Worm (Caenorhabditis elegans) whole organism, L3 larva: Measurements from ENCODE around the gene F11A5.5.

Source experiments
- ZK546.5 ChIP-seq: sonication (generic microtip); optimal IDR thresholded peaks from 2 replicates; lab custom pipeline; 2017; ENCODE audit warnings: missing biosample characterization, missing genetic modification characterization
- aly-2 ChIP-seq: fragments of 150-350 bp; optimal IDR thresholded peaks from 2 replicates; lab custom pipeline; 2014; ENCODE audit warnings: missing biosample characterization, missing genetic modification characterization
- ama-1 ChIP-seq: fragments of 150-350 bp; optimal IDR thresholded peaks from 2 replicates; lab custom pipeline; 2018
- ceh-28 ChIP-seq: fragments of 150-350 bp; optimal IDR thresholded peaks from 2 replicates; lab custom pipeline; 2014; ENCODE audit warnings: missing biosample characterization, missing genetic modification reagents, missing genetic modification characterization
- ceh-9 ChIP-seq: sonication (generic microtip); optimal IDR thresholded peaks from 2 replicates; lab custom pipeline; 2018; ENCODE audit warnings: missing biosample characterization, missing genetic modification characterization
- daf-12 ChIP-seq: fragments of 150-350 bp; optimal IDR thresholded peaks from 2 replicates; lab custom pipeline; 2014; ENCODE audit warnings: missing biosample characterization, missing genetic modification reagents, missing genetic modification characterization
- egl-5 ChIP-seq: fragments of 150-350 bp; optimal IDR thresholded peaks from 2 replicates; lab custom pipeline; 2017; ENCODE audit warnings: missing biosample characterization, missing genetic modification reagents, missing genetic modification characterization, inconsistent platforms
- elt-1 ChIP-seq: fragments of 150-350 bp; optimal IDR thresholded peaks from 2 replicates; lab custom pipeline; 2014; ENCODE audit warnings: missing biosample characterization, missing genetic modification characterization
- elt-2 ChIP-seq: sonication (generic microtip); optimal IDR thresholded peaks from 2 replicates; lab custom pipeline; 2016; ENCODE audit warnings: missing genetic modification reagents, mild to moderate bottlenecking, missing genetic modification characterization, missing compliant biosample characterization
- elt-3 ChIP-seq, 3 experiments: fragments of 150-350 bp in 1 of 3; sonication (generic microtip) in 2 of 3; optimal IDR thresholded peaks; 2 replicates in 2 of 3; 4 replicates in 1 of 3; lab custom pipeline; 2014 to 2017; ENCODE audit warnings: missing biosample characterization in 3 of 3, missing genetic modification characterization in 3 of 3
- eor-1 ChIP-seq, 2 experiments: fragments of 150-350 bp; optimal IDR thresholded peaks; 2 replicates each; lab custom pipeline; 2014 to 2018; ENCODE audit warnings: missing biosample characterization in 2 of 2, missing genetic modification characterization in 2 of 2
- fkh-10 ChIP-seq: sonication (generic microtip); optimal IDR thresholded peaks from 2 replicates; lab custom pipeline; 2017; ENCODE audit warnings: missing biosample characterization, missing genetic modification reagents, missing genetic modification characterization
- fkh-2 ChIP-seq: fragments of 150-350 bp; optimal IDR thresholded peaks from 2 replicates; lab custom pipeline; 2014; ENCODE audit warnings: missing biosample characterization, missing genetic modification reagents, missing genetic modification characterization
- fos-1 ChIP-seq: fragments of 150-350 bp; optimal IDR thresholded peaks from 2 replicates; lab custom pipeline; 2014; ENCODE audit warnings: missing biosample characterization, missing genetic modification characterization
- lin-15B ChIP-seq: fragments of 150-350 bp; optimal IDR thresholded peaks from 2 replicates; lab custom pipeline; 2014; ENCODE audit warnings: missing biosample characterization, missing genetic modification characterization
- lsy-12 ChIP-seq: sonication (generic microtip); optimal IDR thresholded peaks from 2 replicates; lab custom pipeline; 2016; ENCODE audit warnings: mild to moderate bottlenecking, missing genetic modification characterization, missing compliant biosample characterization
- mdl-1 ChIP-seq: fragments of 150-350 bp; optimal IDR thresholded peaks from 2 replicates; lab custom pipeline; 2014; ENCODE audit warnings: missing biosample characterization, missing genetic modification characterization
- mml-1 ChIP-seq: fragments of 150-350 bp; sonication (generic microtip); optimal IDR thresholded peaks from 3 replicates; lab custom pipeline; 2014; ENCODE audit warnings: missing biosample characterization, missing genetic modification characterization
- nfya-1 ChIP-seq: sonication (generic microtip); optimal IDR thresholded peaks from 2 replicates; lab custom pipeline; 2017; ENCODE audit warnings: missing genetic modification characterization, mild to moderate bottlenecking, missing compliant biosample characterization, antibody characterized with exemption, moderate library complexity; ENCODE audit not compliant: insufficient read depth
- nhr-12 ChIP-seq: fragments of 150-350 bp; optimal IDR thresholded peaks from 2 replicates; lab custom pipeline; 2014; ENCODE audit warnings: missing biosample characterization, missing genetic modification characterization
- nhr-23 ChIP-seq: fragments of 150-350 bp; optimal IDR thresholded peaks from 2 replicates; lab custom pipeline; 2014; ENCODE audit warnings: missing biosample characterization, missing genetic modification reagents, missing genetic modification characterization
- nhr-25 ChIP-seq: sonication (generic microtip); optimal IDR thresholded peaks from 2 replicates; lab custom pipeline; 2017; ENCODE audit warnings: missing biosample characterization, missing genetic modification characterization
- nhr-28 ChIP-seq: fragments of 150-350 bp; optimal IDR thresholded peaks from 2 replicates; lab custom pipeline; 2014; ENCODE audit warnings: missing biosample characterization, missing genetic modification characterization
- nhr-43 ChIP-seq: sonication (generic microtip); optimal IDR thresholded peaks from 2 replicates; lab custom pipeline; 2016; ENCODE audit warnings: mild to moderate bottlenecking, missing genetic modification characterization, missing compliant biosample characterization; ENCODE audit not compliant: poor library complexity, severe bottlenecking
- nhr-67 ChIP-seq: fragments of 150-350 bp; optimal IDR thresholded peaks from 2 replicates; lab custom pipeline; 2014; ENCODE audit warnings: missing biosample characterization, missing genetic modification characterization
- nhr-77 ChIP-seq: fragments of 150-350 bp; optimal IDR thresholded peaks from 2 replicates; lab custom pipeline; 2014; ENCODE audit warnings: missing biosample characterization, missing genetic modification characterization
- pha-4 ChIP-seq: fragments of 150-350 bp; optimal IDR thresholded peaks from 2 replicates; lab custom pipeline; 2014; ENCODE audit warnings: missing biosample characterization, missing genetic modification reagents, missing genetic modification characterization
- pqm-1 ChIP-seq: fragments of 150-350 bp; optimal IDR thresholded peaks from 2 replicates; lab custom pipeline; 2017; ENCODE audit warnings: missing biosample characterization, missing genetic modification characterization, inconsistent platforms
- sea-2 ChIP-seq: fragments of 150-350 bp; sonication (generic microtip); optimal IDR thresholded peaks from 4 replicates; lab custom pipeline; 2014; ENCODE audit warnings: missing biosample characterization, missing genetic modification reagents, missing genetic modification characterization
- skn-1 ChIP-seq: fragments of 150-350 bp; optimal IDR thresholded peaks from 2 replicates; lab custom pipeline; 2014; ENCODE audit warnings: missing biosample characterization, missing genetic modification characterization
- snpc-4 ChIP-seq: fragments of 150-350 bp; optimal IDR thresholded peaks from 2 replicates; lab custom pipeline; 2014; ENCODE audit warnings: missing biosample characterization, missing genetic modification characterization
- tbx-2 ChIP-seq: sonication (generic microtip); optimal IDR thresholded peaks from 2 replicates; lab custom pipeline; 2016; ENCODE audit warnings: mild to moderate bottlenecking, missing genetic modification characterization, missing compliant biosample characterization
- unc-39 ChIP-seq: sonication (generic microtip); optimal IDR thresholded peaks from 4 replicates; lab custom pipeline; 2017; ENCODE audit warnings: missing biosample characterization, missing genetic modification characterization
- ztf-11 ChIP-seq: fragments of 150-350 bp; optimal IDR thresholded peaks from 2 replicates; lab custom pipeline; 2014; ENCODE audit warnings: missing biosample characterization, missing genetic modification characterization
- ztf-4 ChIP-seq: fragments of 150-350 bp; optimal IDR thresholded peaks from 2 replicates; lab custom pipeline; 2014; ENCODE audit warnings: missing biosample characterization, missing genetic modification characterization

F11A5.5 gene

ce11 chrV:16160087-16160486 is 38.0 kb upstream of the F11A5.5 start:
- TF ChIP-seq daf-12 (tag; lab: Kevin White, UChicago) (no peak), elt-2 (tag; lab: Kevin White, UChicago) (peak; percentile 42), pha-4 (tag; lab: Kevin White, UChicago) (peak; percentile 71), pqm-1 (peak; percentile 16), nhr-23 (no peak), sea-2 (GFP tag; lab: Kevin White, UChicago) (no peak), fkh-2 (tag; lab: Kevin White, UChicago) (no peak)

ce11 chrV:16162124-16162735 is 35.9 kb upstream of the F11A5.5 start, which contains the start of the genes str-109 and F10A3.11:
str-109 (minus strand) TSS chrV:16162224.
F10A3.11 (plus strand) TSS chrV:16162685.
- no peak for TF ChIP-seq nhr-25 (tag; lab: Kevin White, UChicago)
- no peak for TF ChIP-seq mml-1 (tag; lab: Kevin White, UChicago)
- TF ChIP-seq fkh-10 (GFP tag; lab: Kevin White, UChicago), result no peak
- no peak for TF ChIP-seq fkh-2 (tag; lab: Kevin White, UChicago)
- no peak for TF ChIP-seq nhr-77
- TF ChIP-seq unc-39, result no peak
- TF ChIP-seq lsy-12 (tag; lab: Kevin White, UChicago), result no peak
- TF ChIP-seq nhr-28, result no peak
- no peak for TF ChIP-seq fos-1 (tag; lab: Kevin White, UChicago)
- TF ChIP-seq nfya-1 (tag; lab: Kevin White, UChicago), result no peak
- no peak for TF ChIP-seq ztf-4 (tag; lab: Kevin White, UChicago)
- TF ChIP-seq elt-2 (tag; lab: Kevin White, UChicago), result no peak
- TF ChIP-seq nhr-43, result no peak
- TF ChIP-seq lin-15B (tag; lab: Kevin White, UChicago), result no peak
- TF ChIP-seq daf-12 (tag; lab: Kevin White, UChicago), result no peak
- TF ChIP-seq elt-1 (tag; lab: Kevin White, UChicago), result no peak
- no peak for TF ChIP-seq eor-1 (tag; optimal IDR thresholded peaks at IDR 0.05; lab: Kevin White, UChicago)
- no peak for TF ChIP-seq ceh-9 (tag; lab: Kevin White, UChicago)
- TF ChIP-seq mdl-1 (tag; lab: Kevin White, UChicago), result no peak
- TF ChIP-seq aly-2 (tag; lab: Kevin White, UChicago), result no peak
- TF ChIP-seq, all 47 proteins: peak for 0

DNA sequence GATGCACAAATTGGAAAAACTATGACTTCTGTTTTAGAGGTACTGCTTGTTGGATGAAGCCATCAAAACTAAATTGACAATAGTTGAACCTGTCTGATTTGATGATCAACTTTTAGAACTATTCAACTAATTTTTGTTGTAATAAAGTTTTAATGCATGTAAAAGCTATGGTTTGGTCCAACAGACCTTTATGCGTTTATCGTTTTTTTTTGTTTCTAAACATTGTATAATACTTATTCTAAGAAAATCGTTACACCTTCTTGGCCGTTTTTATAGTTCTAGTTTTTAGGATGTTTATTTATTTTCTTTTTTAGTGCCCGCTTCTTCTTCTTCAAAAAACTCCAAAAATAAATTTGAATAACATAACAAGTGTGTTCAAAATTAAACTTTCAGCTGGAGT is 34.4 kb upstream of the F11A5.5 start, which contains the start of gene F10A3.12:
F10A3.12 (plus strand) TSS at position 301 of the 400 bp plus-strand sequence.
- TF ChIP-seq ama-1 (lab: Kevin White, UChicago) (no peak), fos-1 (tag; lab: Kevin White, UChicago) (no peak), elt-1 (tag; lab: Kevin White, UChicago) (no peak), pha-4 (tag; lab: Kevin White, UChicago) (no peak), elt-2 (tag; lab: Kevin White, UChicago) (no peak), ZK546.5 (no peak), nhr-77 (no peak), lsy-12 (tag; lab: Kevin White, UChicago) (no peak), nhr-67 (tag; lab: Kevin White, UChicago) (no peak), ztf-4 (tag; lab: Kevin White, UChicago) (no peak), elt-3 (tag; optimal IDR thresholded peaks at IDR 0.05; lab: Kevin White, UChicago) (no peak), snpc-4 (tag; lab: Kevin White, UChicago) (no peak)
- TF ChIP-seq, all 47 proteins: peak for 0

- no peak for TF ChIP-seq pha-4 (tag; lab: Kevin White, UChicago)
- TF ChIP-seq tbx-2 (tag; lab: Kevin White, UChicago), result no peak
- TF ChIP-seq, all 47 proteins: peak for 0
Observed at ce11 chrV:16165936-16166335, 32.2 kb upstream of the F11A5.5 start, which contains the start of gene str-108. str-108 (plus strand) TSS chrV:16166236.

DNA sequence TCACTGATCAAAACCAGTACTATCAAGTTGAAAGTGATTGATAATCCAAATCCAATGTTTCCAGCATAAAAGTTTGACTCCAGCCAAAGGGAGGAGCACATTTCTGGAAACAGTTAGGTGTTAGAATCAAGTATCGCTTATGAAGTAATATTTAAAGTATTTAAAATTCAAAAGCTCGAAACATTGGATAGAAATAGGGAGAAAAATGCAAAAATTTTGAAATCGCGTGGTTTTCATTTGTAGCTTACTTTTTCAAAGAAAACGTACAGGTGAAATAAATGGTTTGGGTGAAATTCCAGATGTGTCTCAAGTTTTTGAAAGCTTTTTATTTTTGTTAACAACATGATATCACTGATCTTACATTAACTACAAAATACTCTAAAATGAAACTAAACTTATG is 29.1 kb upstream of the F11A5.5 start, which contains the start of gene str-111:
str-111 (minus strand) TSS at position 101 of the 400 bp plus-strand sequence.
- no peak for TF ChIP-seq nhr-28
- no peak for TF ChIP-seq ztf-4 (tag; lab: Kevin White, UChicago)
- TF ChIP-seq nhr-12, result no peak
- no peak for TF ChIP-seq elt-1 (tag; lab: Kevin White, UChicago)
- TF ChIP-seq fkh-10 (GFP tag; lab: Kevin White, UChicago), result no peak
- TF ChIP-seq eor-1 (tag; optimal IDR thresholded peaks at IDR 0.05; lab: Kevin White, UChicago), result no peak
- TF ChIP-seq ztf-11 (tag; lab: Kevin White, UChicago), result no peak
- TF ChIP-seq nhr-25 (tag; lab: Kevin White, UChicago), result no peak
- no peak for TF ChIP-seq fos-1 (tag; lab: Kevin White, UChicago)
- TF ChIP-seq elt-2 (tag; lab: Kevin White, UChicago), result no peak
- no peak for TF ChIP-seq daf-12 (tag; lab: Kevin White, UChicago)
- no peak for TF ChIP-seq ceh-28 (tag; lab: Kevin White, UChicago)
- no peak for TF ChIP-seq ama-1 (lab: Kevin White, UChicago)
- TF ChIP-seq skn-1 (tag; lab: Kevin White, UChicago), result no peak
- no peak for TF ChIP-seq pqm-1
- TF ChIP-seq egl-5, result no peak
